Fruit fly (Drosophila melanogaster) whole organism, embryonic: ENCODE data around the gene Mco4.

ENCODE experiments used
- Adf1 ChIP-seq: fragments of 200-800 bp; sonication (Bioruptor generic); IDR thresholded peaks from 2 replicates; pipeline ENCODE4 v1.3.6; 2022; ENCODE audit warnings: missing biosample characterization, missing genetic modification characterization
- CG10543 ChIP-seq: fragments of 200-800 bp; sonication (Bioruptor generic); optimal IDR thresholded peaks from 3 replicates; lab custom pipeline; 2017; ENCODE audit warnings: missing biosample characterization, mild to moderate bottlenecking, missing genetic modification characterization, moderate library complexity
- CG10979 ChIP-seq: fragments of 200-800 bp; sonication (Bioruptor generic); optimal IDR thresholded peaks from 2 replicates; lab custom pipeline; 2018; ENCODE audit warnings: missing biosample characterization, mild to moderate bottlenecking, missing genetic modification characterization, moderate library complexity
- CG11247 ChIP-seq: fragments of 200-800 bp; sonication (Bioruptor generic); IDR thresholded peaks from 2 replicates; pipeline ENCODE4 v1.3.6; 2022; ENCODE audit warnings: missing biosample characterization, missing genetic modification characterization
- CG13123 ChIP-seq: fragments of 200-800 bp; sonication (Bioruptor generic); optimal IDR thresholded peaks from 2 replicates; lab custom pipeline; 2016; ENCODE audit warnings: missing biosample characterization, missing genetic modification characterization
- CG13894 ChIP-seq: fragments of 200-800 bp; sonication (Bioruptor generic); optimal IDR thresholded peaks from 3 replicates; lab custom pipeline; 2018; ENCODE audit warnings: missing biosample characterization, mild to moderate bottlenecking, missing genetic modification characterization, moderate library complexity
- CG15514 ChIP-seq: fragments of 200-800 bp; sonication (Bioruptor generic); optimal IDR thresholded peaks from 3 replicates; lab custom pipeline; 2017; ENCODE audit warnings: missing biosample characterization, missing genetic modification characterization, mild to moderate bottlenecking, moderate library complexity, missing genetic modification reagents
- CG15601 ChIP-seq: fragments of 200-800 bp; sonication (Bioruptor generic); optimal IDR thresholded peaks from 3 replicates; lab custom pipeline; 2019; ENCODE audit warnings: missing biosample characterization, mild to moderate bottlenecking, missing genetic modification characterization, moderate library complexity
- CG1603 ChIP-seq: fragments of 200-800 bp; sonication (Bioruptor generic); optimal IDR thresholded peaks from 2 replicates; lab custom pipeline; 2019; ENCODE audit warnings: missing biosample characterization, mild to moderate bottlenecking, missing genetic modification characterization, moderate library complexity
- CG2199 ChIP-seq: fragments of 200-800 bp; sonication (Bioruptor generic); IDR thresholded peaks from 3 replicates; pipeline ENCODE4 v1.3.6; 2022; ENCODE audit warnings: missing biosample characterization, missing genetic modification characterization
- CG2678 ChIP-seq: fragments of 200-800 bp; sonication (Bioruptor generic); optimal IDR thresholded peaks from 3 replicates; lab custom pipeline; 2019; ENCODE audit warnings: missing biosample characterization, mild to moderate bottlenecking, missing genetic modification characterization, moderate library complexity
- CG34224 ChIP-seq: fragments of 200-800 bp; sonication (Bioruptor generic); IDR thresholded peaks from 3 replicates; pipeline ENCODE4 v1.3.6; 2022; ENCODE audit warnings: missing biosample characterization, missing genetic modification characterization; ENCODE audit not compliant: partially characterized antibody
- CG4360 ChIP-seq: fragments of 200-800 bp; sonication (Bioruptor generic); IDR thresholded peaks from 2 replicates; pipeline ENCODE4 v1.3.6; 2022; ENCODE audit warnings: missing biosample characterization, missing genetic modification characterization
- CG4707 ChIP-seq: fragments of 200-800 bp; sonication (Bioruptor generic); optimal IDR thresholded peaks from 2 replicates; lab custom pipeline; 2018; ENCODE audit warnings: missing biosample characterization, mild to moderate bottlenecking, missing genetic modification characterization, moderate library complexity
- CG6654 ChIP-seq: fragments of 200-800 bp; sonication (Bioruptor generic); optimal IDR thresholded peaks from 2 replicates; lab custom pipeline; 2017; ENCODE audit warnings: missing biosample characterization, mild to moderate bottlenecking, missing genetic modification characterization
- CG8281 ChIP-seq: fragments of 200-800 bp; sonication (Bioruptor generic); optimal IDR thresholded peaks from 2 replicates; lab custom pipeline; 2018; ENCODE audit warnings: missing biosample characterization, mild to moderate bottlenecking, missing genetic modification characterization, moderate library complexity
- HHEX ChIP-seq: fragments of 200-800 bp; sonication (Bioruptor generic); optimal IDR thresholded peaks from 3 replicates; lab custom pipeline; 2017; ENCODE audit warnings: missing biosample characterization, mild to moderate bottlenecking, missing genetic modification characterization, missing genetic modification reagents
- HmgZ ChIP-seq: fragments of 200-800 bp; sonication (Bioruptor generic); optimal IDR thresholded peaks from 2 replicates; lab custom pipeline; 2018; ENCODE audit warnings: missing biosample characterization, mild to moderate bottlenecking, missing genetic modification characterization
- Jarid2 ChIP-seq: fragments of 200-800 bp; sonication (Bioruptor generic); optimal IDR thresholded peaks from 3 replicates; lab custom pipeline; 2017; ENCODE audit warnings: mild to moderate bottlenecking, missing biosample characterization, missing genetic modification reagents, missing genetic modification characterization
- Med ChIP-seq: fragments of 200-800 bp; sonication (Bioruptor generic); peaks from one replicate; lab custom pipeline; 2016; ENCODE audit warnings: missing biosample characterization, missing genetic modification characterization, mild to moderate bottlenecking, inconsistent platforms, moderate library complexity
- PHDP ChIP-seq: fragments of 200-800 bp; sonication (Bioruptor generic); optimal IDR thresholded peaks from 3 replicates; lab custom pipeline; 2018; ENCODE audit warnings: missing biosample characterization, mild to moderate bottlenecking, missing genetic modification characterization, moderate library complexity
- Ravus ChIP-seq: fragments of 200-800 bp; sonication (Bioruptor generic); IDR thresholded peaks from 2 replicates; pipeline ENCODE4 v1.3.6; 2022; ENCODE audit warnings: missing biosample characterization, missing genetic modification characterization
- Stat92E ChIP-seq, 3 experiments: fragments of >200 bp in 2 of 3; fragments of 200-800 bp in 1 of 3; sonication (Bioruptor generic) in 1 of 3; optimal IDR thresholded peaks; 2 replicates each; lab custom pipeline; 2017 to 2019; ENCODE audit warnings: missing biosample characterization in 3 of 3, missing genetic modification characterization in 3 of 3, mild to moderate bottlenecking in 1 of 3, moderate library complexity in 1 of 3
- Trl ChIP-seq, 3 experiments: fragments of >200 bp in 2 of 3; fragments of 200-800 bp in 1 of 3; sonication (Bioruptor generic) in 1 of 3; optimal IDR thresholded peaks; 2 replicates in 1 of 3; 3 replicates in 2 of 3; lab custom pipeline; 2016 to 2017; ENCODE audit warnings: missing biosample characterization in 1 of 3, missing genetic modification characterization in 1 of 3
- ash1 ChIP-seq: fragments of 200-800 bp; sonication (Bioruptor generic); optimal IDR thresholded peaks from 2 replicates; lab custom pipeline; 2018; ENCODE audit warnings: missing biosample characterization, mild to moderate bottlenecking, missing genetic modification characterization
- bbx ChIP-seq: fragments of 200-800 bp; sonication (Bioruptor generic); IDR thresholded peaks from 2 replicates; pipeline ENCODE4 v1.3.6; 2022; ENCODE audit warnings: missing biosample characterization, missing genetic modification characterization; ENCODE audit not compliant: partially characterized antibody
- cg ChIP-seq: fragments of 200-800 bp; sonication (Bioruptor generic); optimal IDR thresholded peaks from 3 replicates; lab custom pipeline; 2019; ENCODE audit warnings: missing biosample characterization, mild to moderate bottlenecking, missing genetic modification characterization, moderate library complexity
- chinmo ChIP-seq: fragments of 200-800 bp; sonication (Bioruptor generic); IDR thresholded peaks from 4 replicates; pipeline ENCODE4 v1.3.6; 2022; ENCODE audit warnings: missing biosample characterization, missing genetic modification characterization; ENCODE audit not compliant: partially characterized antibody
- ci ChIP-seq: fragments of 200-800 bp; sonication (Bioruptor generic); IDR thresholded peaks from 3 replicates; pipeline ENCODE4 v1.3.6; 2022; ENCODE audit warnings: missing biosample characterization, missing genetic modification characterization
- crol ChIP-seq: fragments of 200-800 bp; sonication (Bioruptor generic); IDR thresholded peaks from 2 replicates; pipeline ENCODE4 v1.3.6; 2022; ENCODE audit warnings: missing biosample characterization, missing genetic modification characterization
- gce ChIP-seq: fragments of 200-800 bp; sonication (Bioruptor generic); IDR thresholded peaks from 3 replicates; pipeline ENCODE4 v1.3.6; 2022; ENCODE audit warnings: missing biosample characterization, missing genetic modification characterization
- gem ChIP-seq: fragments of 200-800 bp; sonication (Bioruptor generic); optimal IDR thresholded peaks from 2 replicates; lab custom pipeline; 2019; ENCODE audit warnings: missing biosample characterization, mild to moderate bottlenecking, missing genetic modification characterization, moderate library complexity
- kay ChIP-seq: fragments of 200-800 bp; sonication (Bioruptor generic); optimal IDR thresholded peaks from 2 replicates; lab custom pipeline; 2016; ENCODE audit warnings: missing biosample characterization, missing genetic modification characterization
- klu ChIP-seq: fragments of 200-800 bp; sonication (Bioruptor generic); IDR thresholded peaks from 2 replicates; pipeline ENCODE4 v1.3.6; 2022; ENCODE audit warnings: missing biosample characterization, missing genetic modification characterization
- kni ChIP-seq: fragments of 200-800 bp; sonication (Bioruptor generic); optimal IDR thresholded peaks from 3 replicates; lab custom pipeline; 2017; ENCODE audit warnings: mild to moderate bottlenecking, missing biosample characterization, missing genetic modification reagents, missing genetic modification characterization
- nom ChIP-seq: fragments of 200-800 bp; sonication (Bioruptor generic); optimal IDR thresholded peaks from 2 replicates; lab custom pipeline; 2017; ENCODE audit warnings: missing biosample characterization, missing genetic modification characterization, mild to moderate bottlenecking, moderate library complexity, missing genetic modification reagents
- pros ChIP-seq: fragments of 200-800 bp; sonication (Bioruptor generic); optimal IDR thresholded peaks from 3 replicates; lab custom pipeline; 2019; ENCODE audit warnings: missing biosample characterization, mild to moderate bottlenecking, missing genetic modification characterization, moderate library complexity
- schlank ChIP-seq: fragments of 200-800 bp; sonication (Bioruptor generic); optimal IDR thresholded peaks from 2 replicates; lab custom pipeline; 2018; ENCODE audit warnings: missing biosample characterization, mild to moderate bottlenecking, missing genetic modification characterization
- sd ChIP-seq: fragments of 200-800 bp; sonication (Bioruptor generic); optimal IDR thresholded peaks from 3 replicates; lab custom pipeline; 2018; ENCODE audit warnings: missing biosample characterization, mild to moderate bottlenecking, missing genetic modification characterization, moderate library complexity
- sens ChIP-seq: fragments of 200-800 bp; sonication (Bioruptor generic); peaks from one replicate; lab custom pipeline; 2016; ENCODE audit warnings: missing biosample characterization, missing genetic modification characterization
- sqz ChIP-seq: fragments of 200-800 bp; sonication (Bioruptor generic); optimal IDR thresholded peaks from 3 replicates; lab custom pipeline; 2018; ENCODE audit warnings: missing biosample characterization, mild to moderate bottlenecking, missing genetic modification characterization
- trem ChIP-seq: fragments of 200-800 bp; optimal IDR thresholded peaks from 3 replicates; lab custom pipeline; 2019; ENCODE audit warnings: missing biosample characterization, mild to moderate bottlenecking, missing genetic modification characterization, moderate library complexity
- unc-4 ChIP-seq: fragments of 200-800 bp; sonication (Bioruptor generic); IDR thresholded peaks from 2 replicates; pipeline ENCODE4 v1.3.6; 2022; ENCODE audit warnings: missing biosample characterization, missing genetic modification characterization; ENCODE audit not compliant: partially characterized antibody
- z ChIP-seq: fragments of 200-800 bp; sonication (Bioruptor generic); IDR thresholded peaks from 3 replicates; pipeline ENCODE4 v1.3.6; 2022; ENCODE audit warnings: missing biosample characterization, missing genetic modification characterization

Gene Mco4

DNA sequence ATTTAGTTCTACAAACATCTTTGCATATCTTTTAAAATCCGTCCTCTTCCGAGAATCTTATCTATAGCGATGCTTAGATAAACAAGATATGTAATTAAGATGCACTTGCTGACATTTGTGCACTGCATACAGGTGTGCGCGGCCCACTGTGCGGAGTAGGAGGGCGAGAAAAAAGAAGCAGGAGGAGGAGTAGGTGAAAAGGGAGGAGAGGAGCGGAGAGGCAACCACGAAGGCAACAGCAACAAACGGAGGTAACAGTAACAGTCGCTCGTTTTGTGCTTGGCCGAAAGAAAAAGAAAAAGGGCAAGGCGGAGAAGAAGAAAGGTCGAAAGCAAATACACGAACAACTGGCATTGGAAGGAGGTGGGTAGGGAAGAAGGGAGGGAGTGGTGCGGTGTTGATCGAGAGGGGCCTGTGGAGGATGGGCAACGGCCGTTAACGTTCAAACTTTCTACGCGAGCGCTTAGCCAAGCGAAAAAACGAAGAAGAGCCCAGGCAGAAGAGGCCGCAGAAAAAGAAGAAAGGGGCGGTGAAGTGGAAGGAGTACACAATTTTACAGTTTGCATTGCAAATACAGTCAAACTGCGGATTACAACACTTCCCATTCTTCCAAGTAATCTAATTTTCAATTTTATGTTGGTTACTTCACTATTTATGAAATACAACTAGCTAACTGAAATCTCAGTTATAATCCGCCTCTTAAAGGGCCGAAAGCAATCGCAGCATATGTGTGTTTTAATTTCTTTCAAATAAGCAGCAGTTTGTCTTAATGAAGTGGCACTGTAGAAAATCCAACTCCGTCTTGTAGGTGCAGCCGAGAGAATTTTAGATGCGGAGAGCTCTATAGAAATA is 23.5 kb downstream of the Mco4 start (continued):
- peak; percentile 7 for TF ChIP-seq CG2678 (tag; lab: Kevin White, UChicago)
- peak; percentile 11 for TF ChIP-seq CG10979 (tag; lab: Kevin White, UChicago)
- peak; percentile 15 for TF ChIP-seq CG1603 (tag; lab: Kevin White, UChicago)
- TF ChIP-seq CG8281 (tag; lab: Kevin White, UChicago): no peak
- TF ChIP-seq CG2199: 0 out of 3 replicates have a peak, but pooled peaks have one; percentile 31
- TF ChIP-seq kay: no peak
- peak; percentile 82 for TF ChIP-seq sens (GFP tag; lab: Kevin White, UChicago)
- peak; percentile 33 for TF ChIP-seq sd (tag; lab: Kevin White, UChicago)
- no peak for TF ChIP-seq CG15601 (tag; lab: Kevin White, UChicago)
- no peak for TF ChIP-seq trem (tag; lab: Kevin White, UChicago)
- TF ChIP-seq HHEX (GFP tag; lab: Kevin White, UChicago): no peak
- TF ChIP-seq CG6654 (GFP tag; lab: Kevin White, UChicago): no peak
- peak; percentile 96 for TF ChIP-seq CG4707 (GFP tag; lab: Kevin White, UChicago)

- 0 out of 3 replicates have a peak, but pooled peaks have one; percentile 15 for TF ChIP-seq gce (GFP tag; lab: Robert Waterston, UW)
- peak; percentile 25 for TF ChIP-seq nom (GFP tag; lab: Kevin White, UChicago)
- no peak for TF ChIP-seq CG11247
- TF ChIP-seq CG34224 (GFP tag; lab: Robert Waterston, UW): peak; percentile 19; the same call in 1 of the 3 replicates
- no peak for TF ChIP-seq CG13123
- 0 out of 3 replicates have a peak, but pooled peaks have one; percentile 24 for TF ChIP-seq CG2199
- peak; percentile 11 for TF ChIP-seq ash1 (GFP tag; lab: Kevin White, UChicago)
- TF ChIP-seq cg (GFP tag; lab: Kevin White, UChicago): peak; percentile 75
- 0 out of 2 replicates have a peak, but pooled peaks have one; percentile 19 for TF ChIP-seq bbx (GFP tag; lab: Robert Waterston, UW)
- peak; percentile 10 for TF ChIP-seq sens (GFP tag; lab: Kevin White, UChicago)
- TF ChIP-seq kni: peak; percentile 18
- peak in 1 of 2 experiments; percentile 28 for TF ChIP-seq Trl (optimal IDR thresholded peaks at IDR 0.05; lab: Kevin White, UChicago)
- TF ChIP-seq Trl (GFP tag; optimal IDR thresholded peaks at IDR 0.05; lab: Kevin White, UChicago): no peak
- no peak for TF ChIP-seq gem (tag; lab: Kevin White, UChicago)
- TF ChIP-seq crol (GFP tag; lab: Robert Waterston, UW): peak; percentile 80
- TF ChIP-seq ci (GFP tag; lab: Robert Waterston, UW): peak; percentile 36; the same call in 1 of the 3 replicates
- TF ChIP-seq PHDP (tag; lab: Kevin White, UChicago): no peak
- peak; percentile 62 for TF ChIP-seq Jarid2 (GFP tag; lab: Kevin White, UChicago)
- peak; percentile 21 for TF ChIP-seq sqz (GFP tag; lab: Kevin White, UChicago)
- TF ChIP-seq Stat92E (GFP tag; optimal IDR thresholded peaks at IDR 0.05; lab: Kevin White, UChicago): peak in 1 of 3 experiments; percentile 13
- TF ChIP-seq unc-4 (GFP tag; lab: Robert Waterston, UW): 0 out of 2 replicates have a peak, but pooled peaks have one; percentile 23
- no peak for TF ChIP-seq klu (GFP tag; lab: Robert Waterston, UW)
- no peak for TF ChIP-seq schlank (tag; lab: Kevin White, UChicago)
- TF ChIP-seq CG13894 (tag; lab: Kevin White, UChicago): peak; percentile 27
- TF ChIP-seq CG15514 (GFP tag; lab: Kevin White, UChicago): peak; percentile 8
- peak; percentile 65 for TF ChIP-seq Adf1 (GFP tag; lab: Robert Waterston, UW)
- peak; percentile 75 for TF ChIP-seq Med
- TF ChIP-seq pros (GFP tag; lab: Kevin White, UChicago): peak; percentile 71
- peak; percentile 51 for TF ChIP-seq CG4360 (GFP tag; lab: Robert Waterston, UW)
- peak; percentile 95 for TF ChIP-seq chinmo (GFP tag; lab: Robert Waterston, UW)
- no peak for TF ChIP-seq Ravus (GFP tag; lab: Robert Waterston, UW)
- TF ChIP-seq z: peak; percentile 92
- TF ChIP-seq CG10543 (GFP tag; lab: Kevin White, UChicago): peak; percentile 28
- peak; percentile 48 for TF ChIP-seq sd (tag; lab: Kevin White, UChicago)
- peak; percentile 12 for TF ChIP-seq HmgZ (tag; lab: Kevin White, UChicago)
These were observed 25.3 kb downstream of the Mco4 start, which contains the start of gene CG6398 for dm6 chrX:17830644-17831043. Gene CG6398, plus strand, starts transcription at chrX:17830828.
